Fruit fly (Drosophila melanogaster) whole organism, prepupa: Measurements from ENCODE around the gene Calx.

Experiments used
- CG10631 ChIP-seq: fragments of 200-800 bp; sonication (Bioruptor generic); optimal IDR thresholded peaks from 2 replicates; lab custom pipeline; 2016; ENCODE audit warnings: missing biosample characterization, missing genetic modification characterization
- CG11294 ChIP-seq: fragments of 200-800 bp; sonication (Bioruptor generic); IDR thresholded peaks from 2 replicates; pipeline ENCODE4 v1.3.6; 2022; ENCODE audit warnings: missing biosample characterization, missing genetic modification characterization
- CG11902 ChIP-seq: fragments of 200-800 bp; sonication (Bioruptor generic); optimal IDR thresholded peaks from 3 replicates; lab custom pipeline; 2016; ENCODE audit warnings: missing biosample characterization, missing genetic modification characterization
- CG15336 ChIP-seq: fragments of 200-800 bp; sonication (Bioruptor generic); IDR thresholded peaks from 2 replicates; pipeline ENCODE4 v1.3.6; 2022; ENCODE audit warnings: missing biosample characterization, missing genetic modification characterization
- CG1621 ChIP-seq: fragments of 200-800 bp; sonication (Bioruptor generic); optimal IDR thresholded peaks from 3 replicates; lab custom pipeline; 2018; ENCODE audit warnings: missing biosample characterization, mild to moderate bottlenecking, missing genetic modification characterization
- CG16779 ChIP-seq: fragments of 200-800 bp; sonication (Bioruptor generic); optimal IDR thresholded peaks from 3 replicates; lab custom pipeline; 2017; ENCODE audit warnings: missing biosample characterization, mild to moderate bottlenecking, missing genetic modification characterization
- CG3032 ChIP-seq: fragments of 200-800 bp; optimal IDR thresholded peaks from 2 replicates; lab custom pipeline; 2019; ENCODE audit warnings: missing biosample characterization, mild to moderate bottlenecking, missing genetic modification characterization, moderate library complexity
- CG32006 ChIP-seq: fragments of 200-800 bp; sonication (Bioruptor generic); optimal IDR thresholded peaks from 3 replicates; lab custom pipeline; 2017; ENCODE audit warnings: missing biosample characterization, mild to moderate bottlenecking, missing genetic modification characterization
- CG34406 ChIP-seq: fragments of 200-800 bp; sonication (Bioruptor generic); optimal IDR thresholded peaks from 3 replicates; lab custom pipeline; 2016; ENCODE audit warnings: missing biosample characterization, missing genetic modification characterization
- CG6163 ChIP-seq: fragments of 200-800 bp; sonication (Bioruptor generic); IDR thresholded peaks from 3 replicates; pipeline ENCODE4 v1.3.6; 2022; ENCODE audit warnings: missing biosample characterization, missing genetic modification characterization
- CG6276 ChIP-seq: fragments of 200-800 bp; sonication (Bioruptor generic); optimal IDR thresholded peaks from 2 replicates; lab custom pipeline; 2017; ENCODE audit warnings: missing biosample characterization, mild to moderate bottlenecking, missing genetic modification characterization
- CG6854 ChIP-seq: fragments of 200-800 bp; sonication (Bioruptor generic); optimal IDR thresholded peaks from 2 replicates; lab custom pipeline; 2017; ENCODE audit warnings: missing biosample characterization, mild to moderate bottlenecking, missing genetic modification characterization
- CG7368 ChIP-seq: fragments of 200-800 bp; sonication (Bioruptor generic); optimal IDR thresholded peaks from 3 replicates; lab custom pipeline; 2016; ENCODE audit warnings: missing biosample characterization, missing genetic modification characterization
- CG8119 ChIP-seq: fragments of 200-800 bp; sonication (Bioruptor generic); IDR thresholded peaks from 3 replicates; pipeline ENCODE4 v1.3.6; 2022; ENCODE audit warnings: missing biosample characterization, missing genetic modification characterization
- CG8319 ChIP-seq: fragments of 200-800 bp; sonication (Bioruptor generic); optimal IDR thresholded peaks from 3 replicates; lab custom pipeline; 2016; ENCODE audit warnings: missing biosample characterization, missing genetic modification characterization
- CG8632 ChIP-seq: fragments of 200-800 bp; sonication (Bioruptor generic); optimal IDR thresholded peaks from 3 replicates; lab custom pipeline; 2016; ENCODE audit warnings: missing biosample characterization, missing genetic modification characterization
- Eip78C ChIP-seq: fragments of 200-800 bp; sonication (Bioruptor generic); peaks from one replicate; lab custom pipeline; 2016; ENCODE audit warnings: missing biosample characterization, missing genetic modification characterization
- Eip93F ChIP-seq: fragments of 200-800 bp; sonication (Bioruptor generic); optimal IDR thresholded peaks from 2 replicates; lab custom pipeline; 2016; ENCODE audit warnings: missing biosample characterization, mild to moderate bottlenecking, missing genetic modification characterization
- Ets21C ChIP-seq: fragments of 200-800 bp; sonication (Bioruptor generic); optimal IDR thresholded peaks from 3 replicates; lab custom pipeline; 2016; ENCODE audit warnings: missing biosample characterization, missing genetic modification characterization
- Ets96B ChIP-seq: fragments of 200-800 bp; optimal IDR thresholded peaks from 2 replicates; lab custom pipeline; 2019; ENCODE audit warnings: missing biosample characterization, mild to moderate bottlenecking, missing genetic modification characterization, moderate library complexity
- Gug ChIP-seq: fragments of 200-800 bp; sonication (Bioruptor generic); IDR thresholded peaks from 2 replicates; pipeline ENCODE4 v1.3.6; 2022; ENCODE audit warnings: missing biosample characterization, missing genetic modification characterization
- Hr38 ChIP-seq: sonication (Bioruptor generic); optimal IDR thresholded peaks from 2 replicates; lab custom pipeline; 2016; ENCODE audit warnings: missing biosample characterization, missing genetic modification characterization
- Hr39 ChIP-seq: fragments of 200-800 bp; sonication (Bioruptor generic); optimal IDR thresholded peaks from 2 replicates; lab custom pipeline; 2016; ENCODE audit warnings: missing biosample characterization, missing genetic modification characterization
- Hr4 ChIP-seq: fragments of 200-800 bp; sonication (Bioruptor generic); optimal IDR thresholded peaks from 3 replicates; lab custom pipeline; 2016; ENCODE audit warnings: missing biosample characterization, missing genetic modification characterization
- Met ChIP-seq: fragments of 200-800 bp; sonication (Bioruptor generic); optimal IDR thresholded peaks from 3 replicates; lab custom pipeline; 2016; ENCODE audit warnings: missing biosample characterization, missing genetic modification characterization
- OdsH ChIP-seq: fragments of 200-800 bp; sonication (Bioruptor generic); optimal IDR thresholded peaks from 3 replicates; lab custom pipeline; 2016; ENCODE audit warnings: missing biosample characterization, missing genetic modification characterization
- Sox14 ChIP-seq: fragments of 200-800 bp; sonication (Bioruptor generic); optimal IDR thresholded peaks from 3 replicates; lab custom pipeline; 2016; ENCODE audit warnings: missing biosample characterization, missing genetic modification characterization
- Sox15 ChIP-seq: fragments of 200-800 bp; sonication (Bioruptor generic); optimal IDR thresholded peaks from 3 replicates; lab custom pipeline; 2016; ENCODE audit warnings: missing biosample characterization, missing genetic modification characterization
- achi ChIP-seq: fragments of 200-800 bp; sonication (Bioruptor generic); optimal IDR thresholded peaks from 3 replicates; lab custom pipeline; 2016; ENCODE audit warnings: missing biosample characterization, missing genetic modification characterization
- dsx ChIP-seq: fragments of 200-800 bp; optimal IDR thresholded peaks from 3 replicates; lab custom pipeline; 2019; ENCODE audit warnings: missing biosample characterization, mild to moderate bottlenecking, missing genetic modification characterization, moderate library complexity; ENCODE audit not compliant: poor library complexity, severe bottlenecking
- eg ChIP-seq: fragments of 200-800 bp; sonication (Bioruptor generic); IDR thresholded peaks from 3 replicates; pipeline ENCODE4 v1.3.6; 2022; ENCODE audit warnings: missing biosample characterization, missing genetic modification characterization
- esn ChIP-seq: fragments of 200-800 bp; sonication (Bioruptor generic); optimal IDR thresholded peaks from 2 replicates; lab custom pipeline; 2016; ENCODE audit warnings: missing biosample characterization, mild to moderate bottlenecking, missing genetic modification characterization, moderate library complexity
- fd85E ChIP-seq: fragments of 200-800 bp; sonication (Bioruptor generic); optimal IDR thresholded peaks from 3 replicates; lab custom pipeline; 2016; ENCODE audit warnings: missing biosample characterization, missing genetic modification characterization
- fkh ChIP-seq: fragments of 200-800 bp; sonication (Bioruptor generic); optimal IDR thresholded peaks from 3 replicates; lab custom pipeline; 2017; ENCODE audit warnings: missing biosample characterization, mild to moderate bottlenecking, missing genetic modification characterization, moderate library complexity
- lz ChIP-seq: fragments of 200-800 bp; sonication (Bioruptor generic); optimal IDR thresholded peaks from 3 replicates; lab custom pipeline; 2016; ENCODE audit warnings: missing biosample characterization, missing genetic modification characterization
- net ChIP-seq: fragments of 200-800 bp; sonication (Bioruptor generic); optimal IDR thresholded peaks from 3 replicates; lab custom pipeline; 2016; ENCODE audit warnings: missing biosample characterization, missing genetic modification characterization
- pdm3 ChIP-seq: fragments of 200-800 bp; sonication (Bioruptor generic); optimal IDR thresholded peaks from 3 replicates; lab custom pipeline; 2016; ENCODE audit warnings: missing biosample characterization, missing genetic modification characterization
- ss ChIP-seq, 2 experiments: fragments of 200-800 bp; sonication (Bioruptor generic); optimal IDR thresholded peaks; 2 replicates in 1 of 2; 3 replicates in 1 of 2; lab custom pipeline; 2017 to 2018; ENCODE audit warnings: mild to moderate bottlenecking in 2 of 2, missing biosample characterization in 2 of 2, missing genetic modification characterization in 2 of 2, moderate library complexity in 1 of 2
- svp ChIP-seq: fragments of 200-800 bp; sonication (Bioruptor generic); peaks from one replicate; lab custom pipeline; 2016; ENCODE audit warnings: missing biosample characterization, missing genetic modification characterization

Calx gene

DNA sequence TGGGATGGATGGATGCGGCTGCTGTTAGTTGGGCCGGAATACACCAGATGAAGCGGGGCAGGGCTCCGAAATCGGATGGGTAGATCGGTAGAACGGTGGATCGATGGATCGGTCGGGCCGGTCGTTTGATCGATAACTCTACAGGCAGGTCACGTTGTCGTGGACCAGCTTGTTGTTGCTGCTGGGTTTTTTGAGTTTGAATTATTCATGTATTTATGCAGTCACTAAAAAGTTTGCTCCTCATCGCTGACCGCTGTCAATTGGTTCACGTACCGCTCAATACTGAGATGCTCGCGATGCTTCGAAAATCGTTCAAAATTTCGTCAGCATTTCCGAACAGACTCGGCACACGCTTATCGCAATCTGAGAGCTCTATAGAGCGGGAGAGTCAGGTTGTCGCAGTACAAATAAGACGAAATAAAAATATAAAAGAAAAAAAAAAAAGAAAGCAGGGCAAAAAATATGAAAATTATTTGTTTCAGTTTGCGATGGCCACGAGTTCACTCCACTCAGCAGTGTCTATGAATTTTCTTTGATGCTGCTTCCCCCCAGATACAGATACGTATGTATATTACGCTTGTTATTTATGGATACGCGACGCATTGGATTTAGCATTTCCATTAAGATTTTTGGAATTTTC is 46.0 kb downstream of the Calx start, which contains the start of gene peg (continued):
- TF ChIP-seq dsx (GFP tag; lab: Kevin White, UChicago) (no peak), ss (GFP tag; optimal IDR thresholded peaks at IDR 0.05; lab: Kevin White, UChicago) (no peak), CG1621 (tag; lab: Kevin White, UChicago) (no peak), Ets21C (GFP tag; lab: Kevin White, UChicago) (no peak), Hr39 (no peak), Sox15 (GFP tag; lab: Kevin White, UChicago) (no peak), Hr4 (GFP tag; lab: Kevin White, UChicago) (no peak), Eip93F (GFP tag; lab: Kevin White, UChicago) (no peak), CG8632 (no peak), achi (GFP tag; lab: Kevin White, UChicago) (no peak), CG3032 (tag; lab: Kevin White, UChicago) (no peak), CG16779 (peak; percentile 55), CG32006 (GFP tag; lab: Kevin White, UChicago) (peak; percentile 15), pdm3 (GFP tag; lab: Kevin White, UChicago) (peak; percentile 12), eg (peak; percentile 81), CG6854 (no peak), fd85E (no peak), Met (peak; percentile 20), CG11294 (no peak), Gug (GFP tag; lab: Robert Waterston, UW) (peak; percentile 40; the same call in 1 of the 2 replicates), fkh (GFP tag; lab: Kevin White, UChicago) (no peak), svp (GFP tag; lab: Kevin White, UChicago) (peak; percentile 81), Hr38 (no peak)
- TF ChIP-seq, all 60 proteins: peak for 20

DNA sequence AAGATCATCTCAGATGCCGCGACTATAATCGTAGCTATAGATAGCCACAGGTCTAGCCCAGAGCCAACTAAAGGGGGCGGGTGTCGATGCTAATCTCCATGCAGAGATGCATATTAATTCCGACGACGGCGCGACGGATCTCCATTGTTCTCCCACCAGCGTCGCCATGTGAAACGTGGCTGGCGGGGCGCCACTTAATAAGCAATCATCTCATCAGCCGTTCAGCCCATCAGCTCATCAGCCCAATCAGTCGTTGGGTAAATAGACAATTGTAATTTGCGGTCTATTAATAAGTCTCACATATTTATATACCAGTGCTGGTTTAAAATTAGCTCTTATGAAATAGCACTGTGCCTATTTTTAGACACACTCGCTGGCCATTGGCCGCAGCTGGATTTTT is 47.5 kb downstream of the Calx start:
- TF ChIP-seq svp (GFP tag; lab: Kevin White, UChicago) (peak; percentile 58), achi (GFP tag; lab: Kevin White, UChicago) (no peak)

DNA sequence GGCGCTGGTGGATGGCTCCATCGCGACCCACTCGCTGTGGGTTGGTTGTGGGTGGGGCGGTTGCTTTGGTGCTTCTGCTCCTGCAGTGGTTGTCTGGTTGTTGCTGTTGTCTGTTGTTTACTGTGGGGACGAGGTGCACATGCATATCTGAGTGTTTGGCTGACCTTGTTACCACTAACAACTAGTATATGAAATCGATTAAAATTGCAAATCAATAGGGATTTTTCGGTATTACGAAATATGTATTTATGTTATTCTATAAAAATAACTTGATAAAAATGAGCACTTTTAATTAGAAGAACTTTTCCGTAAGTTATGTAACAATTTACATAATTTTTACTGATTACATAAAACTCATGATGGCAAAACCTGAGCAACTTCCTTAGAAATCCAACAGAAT is 64.4 kb downstream of the Calx start, which contains the start of gene Dhc93AB:
TSS of gene Dhc93AB (minus strand) at position 101 of the 400 bp plus-strand sequence.
- TF ChIP-seq net (GFP tag; lab: Kevin White, UChicago) = no peak
- TF ChIP-seq CG7368 (GFP tag; lab: Kevin White, UChicago) = no peak
- no peak for TF ChIP-seq CG11294
- TF ChIP-seq CG6276 (GFP tag; lab: Kevin White, UChicago) = no peak
- no peak for TF ChIP-seq CG11902 (GFP tag; lab: Kevin White, UChicago)
- TF ChIP-seq lz (GFP tag; lab: Kevin White, UChicago) = no peak
- TF ChIP-seq Gug (GFP tag; lab: Robert Waterston, UW) = no peak
- TF ChIP-seq CG34406 (GFP tag; lab: Kevin White, UChicago) = no peak
- TF ChIP-seq esn = no peak
- no peak for TF ChIP-seq Ets96B (tag; lab: Kevin White, UChicago)
- no peak for TF ChIP-seq CG10631
- TF ChIP-seq Sox14 = no peak
- TF ChIP-seq Hr39 = no peak

DNA sequence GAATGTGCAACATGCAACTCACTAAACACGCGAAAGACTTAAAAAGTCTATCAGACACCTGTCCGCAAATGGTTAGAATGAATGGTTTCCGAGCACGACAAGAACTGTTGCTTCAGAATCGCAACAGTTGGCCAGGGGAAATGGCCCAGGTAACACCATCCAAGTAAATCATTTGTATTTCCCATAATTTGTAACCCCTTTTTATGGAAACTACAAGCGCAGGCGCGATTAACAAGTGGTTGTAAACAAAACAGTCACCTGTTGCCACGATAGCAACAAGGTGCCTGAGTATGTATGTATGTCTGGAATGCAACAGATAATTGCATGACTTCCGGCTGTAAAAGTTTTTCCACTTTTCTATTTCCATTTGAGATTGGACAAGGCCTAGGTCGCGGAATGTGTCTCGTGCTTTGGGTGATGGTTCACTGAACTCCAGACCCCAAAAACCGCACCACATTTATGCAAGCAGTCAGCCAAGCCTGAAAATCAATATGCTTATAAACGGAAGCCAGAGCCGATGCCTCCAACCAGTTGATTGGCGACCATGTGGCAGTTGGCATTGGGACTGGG is 65.7 kb downstream of the Calx start, which contains the start of gene CG12278:
TSS of gene CG12278 (plus strand) at position 520 of the 570 bp plus-strand sequence.
- TF ChIP-seq Hr38 = no peak
- TF ChIP-seq Sox15 (GFP tag; lab: Kevin White, UChicago) = no peak
- peak in 1 of 2 experiments; percentile 19 for TF ChIP-seq ss (GFP tag; optimal IDR thresholded peaks at IDR 0.05; lab: Kevin White, UChicago)
- no peak for TF ChIP-seq Met

DNA sequence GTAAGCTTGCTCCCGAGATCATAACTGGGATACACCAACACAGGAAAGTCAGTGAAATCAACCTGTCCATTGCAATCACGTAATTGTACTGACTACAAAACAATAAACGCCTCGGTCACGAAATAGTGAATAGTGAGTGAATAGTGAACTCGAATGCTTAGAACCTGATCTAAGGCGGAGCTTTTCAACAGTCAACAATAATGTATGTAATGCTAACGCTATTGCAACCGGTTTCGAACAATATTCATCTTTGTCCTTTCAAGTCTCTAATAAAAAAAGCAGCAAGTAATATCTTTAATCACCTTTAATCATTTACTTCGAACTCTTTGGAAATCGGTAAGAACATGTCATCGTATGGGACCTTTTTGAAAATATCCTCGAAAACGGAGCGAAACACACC is 67.8 kb downstream of the Calx start, which contains the start of gene CG31189:
TSS of gene CG31189 (minus strand) at position 101 of the 400 bp plus-strand sequence.
- TF ChIP-seq pdm3 (GFP tag; lab: Kevin White, UChicago) (no peak), CG8119 (GFP tag; lab: Robert Waterston, UW) (no peak), Eip78C (no peak), CG7368 (GFP tag; lab: Kevin White, UChicago) (no peak), fd85E (no peak), OdsH (GFP tag; lab: Kevin White, UChicago) (no peak), CG8319 (GFP tag; lab: Kevin White, UChicago) (no peak), eg (no peak), CG15336 (no peak), CG11294 (no peak), CG6163 (GFP tag; lab: Robert Waterston, UW) (no peak), Eip93F (GFP tag; lab: Kevin White, UChicago) (no peak), Ets21C (GFP tag; lab: Kevin White, UChicago) (no peak)
